Fruit fly (Drosophila melanogaster): ENCODE data around the gene Brd7-9.

DNA sequence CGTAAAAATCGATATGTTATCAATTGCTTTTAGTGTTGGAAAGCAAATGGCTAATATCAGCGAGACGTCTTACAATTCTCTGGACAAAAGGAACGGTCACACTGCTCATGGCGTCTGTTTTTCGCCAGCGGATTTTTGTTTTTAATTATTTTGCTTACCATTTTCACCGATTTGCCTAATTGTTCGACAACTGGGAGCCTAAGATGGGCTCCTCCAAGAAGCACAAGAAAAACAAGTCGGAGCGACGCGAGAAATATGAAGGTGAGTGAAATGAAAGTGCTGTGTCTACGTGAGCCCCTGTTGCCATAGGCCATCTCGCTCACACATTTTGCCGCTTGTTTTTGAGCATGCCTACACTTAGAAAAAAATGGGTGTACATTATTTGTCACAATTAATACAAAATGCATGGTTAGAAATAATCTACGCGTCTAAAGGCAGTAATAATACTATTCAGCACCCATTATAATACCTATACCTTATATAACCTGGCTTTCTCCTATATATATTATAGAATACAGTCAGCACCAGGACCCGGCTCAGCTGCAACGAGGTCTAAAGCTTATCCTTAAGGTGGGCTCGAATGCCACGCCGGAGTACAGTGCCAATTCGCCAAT is at the start of gene Brd7-9:
- TF ChIP-seq EcR (GFP tag; optimal IDR thresholded peaks at IDR 0.05): no peak
- TF ChIP-seq CG9948 (tag; optimal IDR thresholded peaks at IDR 0.05): no peak

Data from whole organism, pupa.